Worm (Caenorhabditis elegans) whole organism, young adult: ENCODE measurements around the gene nsph-4.2.
A peak's percentile ranks its signal among the peaks of the same experiment; 100 is the strongest.

Source experiments
- F22D6.2 ChIP-seq: sonication (generic microtip); optimal IDR thresholded peaks from 2 replicates; lab custom pipeline; 2016; ENCODE audit warnings: mild to moderate bottlenecking, missing genetic modification characterization, missing compliant biosample characterization
- F37B4.10 ChIP-seq: fragments of 200-800 bp; sonication (Bioruptor generic); IDR thresholded peaks from 2 replicates; pipeline ENCODE4 v1.3.6; 2022; ENCODE audit warnings: missing genetic modification characterization, missing compliant biosample characterization
- F49E8.2 ChIP-seq: sonication (generic microtip); optimal IDR thresholded peaks from 3 replicates; lab custom pipeline; 2017; ENCODE audit warnings: missing genetic modification characterization, mild to moderate bottlenecking, missing compliant biosample characterization, antibody characterized with exemption, moderate library complexity; ENCODE audit not compliant: insufficient read depth
- K11D2.4 ChIP-seq: fragments of 200-800 bp; sonication (Bioruptor generic); IDR thresholded peaks from 2 replicates; pipeline ENCODE4 v1.3.6; 2022; ENCODE audit warnings: missing genetic modification reagents, missing genetic modification characterization, missing compliant biosample characterization
- Y53G8AR.9 ChIP-seq: fragments of 200-800 bp; sonication (Bioruptor generic); conservative IDR thresholded peaks from 2 replicates; pipeline ENCODE4 v1.3.6; 2022; ENCODE audit warnings: missing genetic modification reagents, missing genetic modification characterization, missing compliant biosample characterization
- Y56A3A.18 ChIP-seq: fragments of 200-800 bp; sonication (Bioruptor generic); IDR thresholded peaks from 2 replicates; pipeline ENCODE4 v1.3.6; 2022; ENCODE audit warnings: missing genetic modification reagents, missing genetic modification characterization, missing compliant biosample characterization
- Y67H2A.10 ChIP-seq: fragments of 200-800 bp; sonication (Bioruptor generic); conservative IDR thresholded peaks from 2 replicates; pipeline ENCODE4 v1.3.6; 2022; ENCODE audit warnings: missing genetic modification reagents, missing genetic modification characterization, missing compliant biosample characterization
- Y95B8A.8 ChIP-seq: fragments of 200-800 bp; sonication (Bioruptor generic); IDR thresholded peaks from 2 replicates; pipeline ENCODE4 v1.3.6; 2022; ENCODE audit warnings: missing genetic modification reagents, missing genetic modification characterization, missing compliant biosample characterization
- ZK185.1 ChIP-seq: sonication (generic microtip); optimal IDR thresholded peaks from 2 replicates; lab custom pipeline; 2016; ENCODE audit warnings: mild to moderate bottlenecking, missing genetic modification characterization, missing compliant biosample characterization; ENCODE audit not compliant: poor library complexity, severe bottlenecking
- athp-1 ChIP-seq: sonication (generic microtip); optimal IDR thresholded peaks from 2 replicates; lab custom pipeline; 2017; ENCODE audit warnings: mild to moderate bottlenecking, missing genetic modification characterization, missing compliant biosample characterization
- attf-3 ChIP-seq: fragments of 200-800 bp; sonication (Bioruptor generic); conservative IDR thresholded peaks from 2 replicates; pipeline ENCODE4 v1.3.6; 2022; ENCODE audit warnings: missing genetic modification reagents, missing genetic modification characterization, missing compliant biosample characterization
- attf-5 ChIP-seq: fragments of 200-800 bp; sonication (Bioruptor generic); optimal IDR thresholded peaks from 2 replicates; lab custom pipeline; 2018; ENCODE audit warnings: mild to moderate bottlenecking, missing genetic modification characterization, missing compliant biosample characterization
- attf-6 ChIP-seq: fragments of 200-800 bp; sonication (Bioruptor generic); IDR thresholded peaks from 2 replicates; pipeline ENCODE4 v1.3.6; 2022; ENCODE audit warnings: missing genetic modification reagents, missing genetic modification characterization, missing compliant biosample characterization
- bed-1 ChIP-seq: fragments of 200-800 bp; sonication (Bioruptor generic); IDR thresholded peaks from 2 replicates; pipeline ENCODE4 v1.3.6; 2022; ENCODE audit warnings: missing genetic modification reagents, missing genetic modification characterization, missing compliant biosample characterization
- bed-2 ChIP-seq: fragments of 200-800 bp; sonication (Bioruptor generic); IDR thresholded peaks from 2 replicates; pipeline ENCODE4 v1.3.6; 2022; ENCODE audit warnings: missing genetic modification reagents, missing genetic modification characterization, missing compliant biosample characterization
- ccch-3 ChIP-seq: fragments of 200-800 bp; sonication (Bioruptor generic); optimal IDR thresholded peaks from 2 replicates; lab custom pipeline; 2018; ENCODE audit warnings: mild to moderate bottlenecking, missing genetic modification characterization, missing compliant biosample characterization
- ceh-58 ChIP-seq: fragments of 200-800 bp; sonication (Bioruptor generic); IDR thresholded peaks from 2 replicates; pipeline ENCODE4 v1.3.6; 2022; ENCODE audit warnings: missing genetic modification characterization, missing compliant biosample characterization
- ceh-91 ChIP-seq: fragments of 200-800 bp; sonication (Bioruptor generic); IDR thresholded peaks from 2 replicates; pipeline ENCODE4 v1.3.6; 2022; ENCODE audit warnings: missing genetic modification reagents, missing genetic modification characterization, missing compliant biosample characterization
- chd-7 ChIP-seq: sonication (generic microtip); optimal IDR thresholded peaks from 2 replicates; lab custom pipeline; 2016; ENCODE audit warnings: mild to moderate bottlenecking, missing genetic modification characterization, moderate library complexity, missing compliant biosample characterization
- dox-1 ChIP-seq: fragments of 200-800 bp; sonication (Bioruptor generic); IDR thresholded peaks from 2 replicates; pipeline ENCODE4 v1.3.6; 2022; ENCODE audit warnings: missing genetic modification reagents, missing genetic modification characterization, missing compliant biosample characterization
- egl-18 ChIP-seq: fragments of 200-800 bp; sonication (Bioruptor generic); IDR thresholded peaks from 2 replicates; pipeline ENCODE4 v1.3.6; 2022; ENCODE audit warnings: missing genetic modification reagents, missing genetic modification characterization, missing compliant biosample characterization
- gei-17 ChIP-seq: fragments of 200-800 bp; sonication (Bioruptor generic); optimal IDR thresholded peaks from 2 replicates; lab custom pipeline; 2018; ENCODE audit warnings: mild to moderate bottlenecking, missing genetic modification characterization, missing compliant biosample characterization
- him-1 ChIP-seq: sonication (generic microtip); optimal IDR thresholded peaks from 2 replicates; lab custom pipeline; 2016; ENCODE audit warnings: missing genotype, missing genetic modification reagents, missing genetic modification characterization, missing compliant biosample characterization
- hmg-20 ChIP-seq: fragments of 200-800 bp; sonication (Bioruptor generic); IDR thresholded peaks from 2 replicates; pipeline ENCODE4 v1.3.6; 2022; ENCODE audit warnings: missing genetic modification reagents, missing genetic modification characterization, missing compliant biosample characterization
- hrde-1 ChIP-seq: sonication (generic microtip); optimal IDR thresholded peaks from 2 replicates; lab custom pipeline; 2016; ENCODE audit warnings: missing genetic modification characterization, mild to moderate bottlenecking, missing compliant biosample characterization, moderate library complexity, missing genotype, missing genetic modification reagents, borderline replicate concordance
- let-526 ChIP-seq: fragments of 200-800 bp; sonication (Bioruptor generic); IDR thresholded peaks from 2 replicates; pipeline ENCODE4 v1.3.6; 2022; ENCODE audit warnings: missing genetic modification reagents, missing genetic modification characterization, missing compliant biosample characterization
- lin-26 ChIP-seq: fragments of 200-800 bp; sonication (Bioruptor generic); IDR thresholded peaks from 2 replicates; pipeline ENCODE4 v1.3.6; 2022; ENCODE audit warnings: missing genetic modification reagents, missing genetic modification characterization, missing compliant biosample characterization
- lir-1 ChIP-seq: fragments of 200-800 bp; sonication (Bioruptor generic); conservative IDR thresholded peaks from 2 replicates; pipeline ENCODE4 v1.3.6; 2022; ENCODE audit warnings: missing genetic modification reagents, missing genetic modification characterization, missing compliant biosample characterization
- lsl-1 ChIP-seq: fragments of 200-800 bp; sonication (Bioruptor generic); optimal IDR thresholded peaks from 2 replicates; lab custom pipeline; 2018; ENCODE audit warnings: mild to moderate bottlenecking, missing genetic modification characterization, moderate library complexity, missing compliant biosample characterization
- madf-10 ChIP-seq: sonication (generic microtip); optimal IDR thresholded peaks from 2 replicates; lab custom pipeline; 2016; ENCODE audit warnings: mild to moderate bottlenecking, missing genetic modification characterization, missing compliant biosample characterization
- madf-3 ChIP-seq: fragments of 200-800 bp; sonication (Bioruptor generic); IDR thresholded peaks from 2 replicates; pipeline ENCODE4 v1.3.6; 2022; ENCODE audit warnings: missing genetic modification reagents, missing genetic modification characterization, missing compliant biosample characterization
- nhr-179 ChIP-seq: sonication (generic microtip); optimal IDR thresholded peaks from 2 replicates; lab custom pipeline; 2016; ENCODE audit warnings: mild to moderate bottlenecking, missing genetic modification characterization, missing compliant biosample characterization
- nhr-80 ChIP-seq: sonication (generic microtip); optimal IDR thresholded peaks from 2 replicates; lab custom pipeline; 2016; ENCODE audit warnings: missing genetic modification characterization, missing compliant biosample characterization
- pbrm-1 ChIP-seq: fragments of 200-800 bp; sonication (Bioruptor generic); IDR thresholded peaks from 2 replicates; pipeline ENCODE4 v1.3.6; 2022; ENCODE audit warnings: missing genetic modification reagents, missing genetic modification characterization, missing compliant biosample characterization
- rcor-1 ChIP-seq: fragments of 200-800 bp; sonication (Bioruptor generic); IDR thresholded peaks from 2 replicates; pipeline ENCODE4 v1.3.6; 2022; ENCODE audit warnings: missing genetic modification reagents, missing genetic modification characterization, missing compliant biosample characterization
- rec-8 ChIP-seq, 2 experiments: sonication (generic microtip); optimal IDR thresholded peaks; 2 replicates each; lab custom pipeline; 2016; ENCODE audit warnings: mild to moderate bottlenecking in 2 of 2, missing genetic modification characterization in 2 of 2, missing genetic modification reagents in 2 of 2, missing genotype in 2 of 2, missing biosample characterization in 1 of 2, missing compliant biosample characterization in 1 of 2, moderate library complexity in 1 of 2
- repo-1 ChIP-seq: sonication (generic microtip); optimal IDR thresholded peaks from 2 replicates; lab custom pipeline; 2017; ENCODE audit warnings: mild to moderate bottlenecking, missing genetic modification characterization, missing compliant biosample characterization
- sea-2 ChIP-seq: fragments of 200-800 bp; sonication (Bioruptor generic); IDR thresholded peaks from 2 replicates; pipeline ENCODE4 v1.3.6; 2022; ENCODE audit warnings: missing genetic modification characterization, missing compliant biosample characterization
- snpc-1.1 ChIP-seq: sonication (generic microtip); optimal IDR thresholded peaks from 2 replicates; lab custom pipeline; 2017; ENCODE audit warnings: missing genetic modification characterization, mild to moderate bottlenecking, missing compliant biosample characterization, antibody characterized with exemption, moderate library complexity, missing genotype, missing genetic modification reagents; ENCODE audit not compliant: insufficient read depth
- somi-1 ChIP-seq: fragments of 200-800 bp; sonication (Bioruptor generic); optimal IDR thresholded peaks from 2 replicates; lab custom pipeline; 2018; ENCODE audit warnings: mild to moderate bottlenecking, missing genetic modification characterization, missing compliant biosample characterization
- tbx-9 ChIP-seq: sonication (generic microtip); optimal IDR thresholded peaks from 2 replicates; lab custom pipeline; 2016; ENCODE audit warnings: borderline replicate concordance, missing genetic modification characterization, inconsistent platforms, missing compliant biosample characterization
- unc-130 ChIP-seq: sonication (generic microtip); optimal IDR thresholded peaks from 2 replicates; lab custom pipeline; 2016; ENCODE audit warnings: missing genetic modification reagents, missing genetic modification characterization, missing compliant biosample characterization
- unc-62 ChIP-seq: fragments of 150-350 bp; optimal IDR thresholded peaks from 2 replicates; lab custom pipeline; 2014; ENCODE audit warnings: missing biosample characterization, missing genetic modification reagents, missing genetic modification characterization
- zfh-2 ChIP-seq: fragments of 200-800 bp; sonication (Bioruptor generic); conservative IDR thresholded peaks from 2 replicates; pipeline ENCODE4 v1.3.6; 2022; ENCODE audit warnings: missing genetic modification reagents, missing genetic modification characterization, missing compliant biosample characterization
- zim-3 ChIP-seq: sonication (generic microtip); optimal IDR thresholded peaks from 2 replicates; lab custom pipeline; 2017; ENCODE audit warnings: mild to moderate bottlenecking, missing genetic modification characterization, moderate library complexity, missing compliant biosample characterization
- ztf-22 ChIP-seq: fragments of 200-800 bp; sonication (Bioruptor generic); optimal IDR thresholded peaks from 2 replicates; lab custom pipeline; 2018; ENCODE audit warnings: mild to moderate bottlenecking, missing genetic modification characterization, moderate library complexity, missing compliant biosample characterization
- ztf-26 ChIP-seq: sonication (generic microtip); optimal IDR thresholded peaks from 2 replicates; lab custom pipeline; 2017; ENCODE audit warnings: missing genetic modification characterization, missing compliant biosample characterization
- ztf-28 ChIP-seq: fragments of 200-800 bp; sonication (Bioruptor generic); IDR thresholded peaks from 2 replicates; pipeline ENCODE4 v1.3.6; 2022; ENCODE audit warnings: missing genetic modification reagents, missing genetic modification characterization, missing compliant biosample characterization

The nsph-4.2 gene

DNA sequence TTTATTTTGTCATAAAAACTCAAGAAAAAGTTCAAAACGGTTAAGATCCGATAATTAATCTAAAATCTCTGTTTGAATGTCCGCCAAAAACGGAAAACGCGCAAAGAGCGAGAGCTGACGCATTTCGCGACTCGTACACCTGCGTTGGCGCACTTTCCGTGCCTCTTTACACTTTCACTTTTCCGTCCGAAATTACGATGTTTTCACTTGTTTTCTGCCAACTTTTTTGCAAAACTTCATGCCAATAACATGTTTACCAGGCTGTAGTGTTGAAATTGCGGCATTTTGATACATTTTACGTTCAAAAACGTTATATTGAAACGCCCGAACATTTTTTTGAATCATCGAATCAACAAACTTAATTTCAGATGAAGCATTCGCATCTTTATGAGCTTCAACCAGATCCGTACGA, 34.8 kb upstream of the nsph-4.2 start, which contains the start of gene W03F8.4 (continued):
- peak; percentile 47 for TF ChIP-seq unc-130
- TF ChIP-seq Y95B8A.8, result 0 out of 2 replicates have a peak, but pooled peaks have one; percentile 19
- no peak for TF ChIP-seq ztf-22
- peak; percentile 84 for TF ChIP-seq ztf-26
- TF ChIP-seq F49E8.2, result peak; percentile 29
- TF ChIP-seq chd-7 (tag; lab: Kevin White, UChicago), result peak; percentile 36
- TF ChIP-seq ZK185.1 (tag; lab: Kevin White, UChicago), result peak; percentile 82
- TF ChIP-seq lsl-1 (GFP tag; lab: Kevin White, UChicago), result peak; percentile 78
- TF ChIP-seq ceh-58 (GFP tag; lab: Robert Waterston, UW), result no peak
- peak; percentile 91 for TF ChIP-seq K11D2.4
- TF ChIP-seq ceh-91 (GFP tag; lab: Robert Waterston, UW), result peak; percentile 73
- 0 out of 2 replicates have a peak, but pooled peaks have one; percentile 35 for TF ChIP-seq lin-26 (GFP tag; lab: Robert Waterston, UW)
- peak; percentile 53 for TF ChIP-seq him-1 (tag; lab: Kevin White, UChicago)
- TF ChIP-seq nhr-80 (tag; lab: Kevin White, UChicago), result peak; percentile 65
- peak; percentile 55 for TF ChIP-seq somi-1 (GFP tag; lab: Kevin White, UChicago)
- TF ChIP-seq snpc-1.1 (tag; lab: Kevin White, UChicago), result peak; percentile 76
- TF ChIP-seq madf-10, result peak; percentile 51
- TF ChIP-seq let-526, result no peak
- peak; percentile 93 for TF ChIP-seq madf-3 (GFP tag; lab: Robert Waterston, UW)
- TF ChIP-seq repo-1 (tag; lab: Kevin White, UChicago), result peak; percentile 84
- no peak for TF ChIP-seq ccch-3
- peak; percentile 96 for TF ChIP-seq dox-1 (GFP tag; lab: Robert Waterston, UW)
- TF ChIP-seq sea-2, result no peak
- TF ChIP-seq zfh-2 (GFP tag; lab: Robert Waterston, UW), result peak; percentile 56; the same call in 1 of the 2 replicates
- TF ChIP-seq nhr-179 (tag; lab: Kevin White, UChicago), result no peak
- no peak for TF ChIP-seq bed-2 (GFP tag; lab: Robert Waterston, UW)
- TF ChIP-seq athp-1, result peak; percentile 41
- TF ChIP-seq gei-17 (GFP tag; lab: Kevin White, UChicago), result peak; percentile 70
- no peak for TF ChIP-seq F37B4.10 (GFP tag; lab: Robert Waterston, UW)
- TF ChIP-seq rcor-1, result peak; percentile 90
- TF ChIP-seq F22D6.2 (tag; lab: Kevin White, UChicago), result peak; percentile 54
- TF ChIP-seq attf-6 (GFP tag; lab: Robert Waterston, UW), result peak; percentile 88
- peak; percentile 95 for TF ChIP-seq pbrm-1 (GFP tag; lab: Robert Waterston, UW)
- TF ChIP-seq attf-5 (GFP tag; lab: Kevin White, UChicago), result peak; percentile 89
- no peak for TF ChIP-seq rec-8 (tag; optimal IDR thresholded peaks at IDR 0.05; lab: Kevin White, UChicago)
- 0 out of 2 replicates have a peak, but pooled peaks have one; percentile 70 for TF ChIP-seq bed-1 (GFP tag; lab: Robert Waterston, UW)
- 0 out of 2 replicates have a peak, but pooled peaks have one; percentile 76 for TF ChIP-seq ztf-28
- peak; percentile 86 for TF ChIP-seq hmg-20 (GFP tag; lab: Robert Waterston, UW)
- TF ChIP-seq Y53G8AR.9, result peak; percentile 94
- TF ChIP-seq egl-18 (GFP tag; lab: Robert Waterston, UW), result 0 out of 2 replicates have a peak, but pooled peaks have one; percentile 64
- TF ChIP-seq unc-62 (GFP tag; lab: Kevin White, UChicago), result no peak
- TF ChIP-seq hrde-1, result peak; percentile 1
- TF ChIP-seq lir-1 (GFP tag; lab: Robert Waterston, UW), result peak; percentile 77
- peak; percentile 73 for TF ChIP-seq attf-3 (GFP tag; lab: Robert Waterston, UW)
- TF ChIP-seq tbx-9 (tag; lab: Kevin White, UChicago), result no peak
- TF ChIP-seq Y56A3A.18, result peak; percentile 83; the same call in 1 of the 2 replicates
- TF ChIP-seq zim-3, result peak; percentile 25
- TF ChIP-seq Y67H2A.10 (GFP tag; lab: Robert Waterston, UW), result no peak
